Worm (Caenorhabditis elegans) whole organism, L1 larva: ENCODE data around the gene zip-12.

Source experiments
- C04F5.9 ChIP-seq: sonication (generic microtip); optimal IDR thresholded peaks from 2 replicates; lab custom pipeline; 2016; ENCODE audit warnings: missing genetic modification characterization, missing compliant biosample characterization
- C34B4.2 ChIP-seq: sonication (generic microtip); optimal IDR thresholded peaks from 2 replicates; lab custom pipeline; 2017; ENCODE audit warnings: mild to moderate bottlenecking, missing genetic modification characterization, missing compliant biosample characterization
- F16B12.6 ChIP-seq: fragments of 150-350 bp; optimal IDR thresholded peaks from 2 replicates; lab custom pipeline; 2014; ENCODE audit warnings: missing biosample characterization, missing genetic modification characterization
- Y116A8C.19 ChIP-seq: sonication (generic microtip); optimal IDR thresholded peaks from 2 replicates; lab custom pipeline; 2016; ENCODE audit warnings: missing compliant biosample characterization, missing genetic modification characterization, borderline replicate concordance
- aha-1 ChIP-seq: fragments of 150-350 bp; optimal IDR thresholded peaks from 2 replicates; lab custom pipeline; 2014; ENCODE audit warnings: missing biosample characterization, missing genetic modification characterization
- aly-2 ChIP-seq: fragments of 150-350 bp; optimal IDR thresholded peaks from 2 replicates; lab custom pipeline; 2014; ENCODE audit warnings: missing biosample characterization, missing genetic modification characterization
- ama-1 ChIP-seq: fragments of 150-350 bp; optimal IDR thresholded peaks from 2 replicates; lab custom pipeline; 2014
- blmp-1 ChIP-seq: fragments of 150-350 bp; optimal IDR thresholded peaks from 2 replicates; lab custom pipeline; 2014; ENCODE audit warnings: missing biosample characterization, missing genetic modification characterization
- ceh-82 ChIP-seq, 3 experiments: fragments of 150-350 bp in 1 of 3; sonication (generic microtip) in 2 of 3; optimal IDR thresholded peaks; 2 replicates each; lab custom pipeline; 2014 to 2017; ENCODE audit warnings: missing biosample characterization in 3 of 3, missing genetic modification characterization in 3 of 3
- ceh-88 ChIP-seq: fragments of 200-800 bp; sonication (Bioruptor generic); IDR thresholded peaks from 2 replicates; pipeline ENCODE4 v1.3.6; 2022; ENCODE audit warnings: missing genetic modification characterization, missing compliant biosample characterization
- ceh-90 ChIP-seq: sonication (generic microtip); optimal IDR thresholded peaks from 2 replicates; lab custom pipeline; 2016; ENCODE audit warnings: missing genetic modification characterization, missing compliant biosample characterization
- dpl-1 ChIP-seq, 3 experiments: fragments of 150-350 bp in 2 of 3; sonication (generic microtip) in 1 of 3; optimal IDR thresholded peaks; 2 replicates each; lab custom pipeline; 2014 to 2017; ENCODE audit warnings: missing biosample characterization in 3 of 3, missing genetic modification characterization in 3 of 3, missing genetic modification reagents in 3 of 3
- dsc-1 ChIP-seq: sonication (generic microtip); optimal IDR thresholded peaks from 2 replicates; lab custom pipeline; 2016; ENCODE audit warnings: mild to moderate bottlenecking, missing genetic modification characterization, missing compliant biosample characterization
- efl-1 ChIP-seq, 4 experiments: fragments of 150-350 bp; optimal IDR thresholded peaks in 3 of 4; peaks in 1 of 4; 1 replicate in 1 of 4; 2 replicates in 3 of 4; lab custom pipeline; 2014; ENCODE audit warnings: missing biosample characterization in 2 of 4, missing genetic modification characterization in 2 of 4, missing genetic modification reagents in 2 of 4
- efl-3 ChIP-seq: fragments of 200-800 bp; sonication (Bioruptor generic); optimal IDR thresholded peaks from 2 replicates; lab custom pipeline; 2018; ENCODE audit warnings: mild to moderate bottlenecking, missing genetic modification characterization, missing compliant biosample characterization
- elt-2 ChIP-seq: sonication (generic microtip); optimal IDR thresholded peaks from 2 replicates; lab custom pipeline; 2016; ENCODE audit warnings: missing genetic modification characterization, mild to moderate bottlenecking, inconsistent platforms, missing compliant biosample characterization, missing genetic modification reagents
- elt-3 ChIP-seq, 6 experiments: fragments of 150-350 bp in 1 of 6; sonication (generic microtip); optimal IDR thresholded peaks; 2 replicates each; lab custom pipeline; 2017 to 2018; ENCODE audit warnings: missing biosample characterization in 6 of 6, missing genetic modification characterization in 6 of 6, inconsistent platforms in 1 of 6
- fkh-10 ChIP-seq: sonication (generic microtip); optimal IDR thresholded peaks from 2 replicates; lab custom pipeline; 2017; ENCODE audit warnings: missing biosample characterization, missing genetic modification reagents, missing genetic modification characterization
- fkh-8 ChIP-seq: sonication (generic microtip); optimal IDR thresholded peaks from 2 replicates; lab custom pipeline; 2016; ENCODE audit warnings: mild to moderate bottlenecking, missing genetic modification characterization, missing compliant biosample characterization
- fos-1 ChIP-seq: fragments of 150-350 bp; optimal IDR thresholded peaks from 2 replicates; lab custom pipeline; 2014; ENCODE audit warnings: missing biosample characterization, missing genetic modification characterization
- hlh-4 ChIP-seq: sonication (generic microtip); optimal IDR thresholded peaks from 2 replicates; lab custom pipeline; 2016; ENCODE audit warnings: mild to moderate bottlenecking, missing genetic modification characterization, missing compliant biosample characterization
- irx-1 ChIP-seq: sonication (generic microtip); optimal IDR thresholded peaks from 2 replicates; lab custom pipeline; 2016; ENCODE audit warnings: missing genetic modification characterization, missing compliant biosample characterization
- isw-1 ChIP-seq: fragments of 200-800 bp; sonication (Bioruptor generic); IDR thresholded peaks from 2 replicates; pipeline ENCODE4 v1.3.6; 2022; ENCODE audit warnings: missing genetic modification characterization, missing compliant biosample characterization
- jun-1 ChIP-seq: fragments of 150-350 bp; optimal IDR thresholded peaks from 2 replicates; lab custom pipeline; 2014; ENCODE audit warnings: missing biosample characterization, missing genetic modification reagents, missing genetic modification characterization
- lin-13 ChIP-seq: fragments of 150-350 bp; optimal IDR thresholded peaks from 2 replicates; lab custom pipeline; 2014; ENCODE audit warnings: missing biosample characterization, missing genetic modification reagents, missing genetic modification characterization
- lin-35 ChIP-seq, 2 experiments: fragments of 150-350 bp; optimal IDR thresholded peaks; 2 replicates each; lab custom pipeline; 2014; ENCODE audit warnings: missing biosample characterization in 2 of 2, missing genetic modification characterization in 2 of 2, missing genetic modification reagents in 2 of 2
- lin-39 ChIP-seq: fragments of 150-350 bp; optimal IDR thresholded peaks from 2 replicates; lab custom pipeline; 2014; ENCODE audit warnings: missing biosample characterization, missing genetic modification reagents, missing genetic modification characterization
- lsy-2 ChIP-seq, 2 experiments: fragments of 150-350 bp; optimal IDR thresholded peaks; 2 replicates each; lab custom pipeline; 2014; ENCODE audit warnings: missing biosample characterization in 2 of 2, missing genetic modification characterization in 2 of 2
- mab-9 ChIP-seq: fragments of 200-800 bp; sonication (Bioruptor generic); IDR thresholded peaks from 2 replicates; pipeline ENCODE4 v1.3.6; 2022; ENCODE audit warnings: missing genetic modification reagents, missing genetic modification characterization, missing compliant biosample characterization
- mdl-1 ChIP-seq, 2 experiments: fragments of 150-350 bp; optimal IDR thresholded peaks; 2 replicates each; lab custom pipeline; 2014 to 2017; ENCODE audit warnings: missing biosample characterization in 2 of 2, missing genetic modification characterization in 2 of 2, inconsistent platforms in 1 of 2
- nhr-19 ChIP-seq: fragments of 200-800 bp; sonication (Bioruptor generic); conservative IDR thresholded peaks from 2 replicates; pipeline ENCODE4 v1.3.6; 2022; ENCODE audit warnings: missing genetic modification characterization, missing compliant biosample characterization
- nhr-28 ChIP-seq: fragments of 150-350 bp; optimal IDR thresholded peaks from 2 replicates; lab custom pipeline; 2014; ENCODE audit warnings: missing biosample characterization, missing genetic modification characterization
- nhr-47 ChIP-seq: sonication (generic microtip); optimal IDR thresholded peaks from 2 replicates; lab custom pipeline; 2016; ENCODE audit warnings: mild to moderate bottlenecking, missing genetic modification characterization, moderate library complexity, missing compliant biosample characterization
- nhr-85 ChIP-seq: sonication (generic microtip); peaks from one replicate; lab custom pipeline; 2016; ENCODE audit warnings: missing genetic modification characterization, inconsistent platforms, missing compliant biosample characterization
- nhr-90 ChIP-seq: sonication (generic microtip); optimal IDR thresholded peaks from 2 replicates; lab custom pipeline; 2016; ENCODE audit warnings: mild to moderate bottlenecking, missing genetic modification characterization, missing compliant biosample characterization; ENCODE audit not compliant: poor library complexity
- pax-3 ChIP-seq: fragments of 200-800 bp; sonication (Bioruptor generic); optimal IDR thresholded peaks from 2 replicates; lab custom pipeline; 2018; ENCODE audit warnings: mild to moderate bottlenecking, missing genetic modification characterization, moderate library complexity, missing compliant biosample characterization
- pqm-1 ChIP-seq: sonication (generic microtip); optimal IDR thresholded peaks from 3 replicates; lab custom pipeline; 2017; ENCODE audit warnings: missing biosample characterization, missing genetic modification characterization
- skn-1 ChIP-seq: fragments of 150-350 bp; optimal IDR thresholded peaks from 2 replicates; lab custom pipeline; 2014; ENCODE audit warnings: missing biosample characterization, missing genetic modification characterization
- snpc-4 ChIP-seq: fragments of 150-350 bp; optimal IDR thresholded peaks from 2 replicates; lab custom pipeline; 2014; ENCODE audit warnings: missing biosample characterization, missing genetic modification characterization
- snu-23 ChIP-seq: sonication (generic microtip); optimal IDR thresholded peaks from 2 replicates; lab custom pipeline; 2016; ENCODE audit warnings: missing genetic modification characterization, missing compliant biosample characterization
- sox-4 ChIP-seq: sonication (generic microtip); optimal IDR thresholded peaks from 2 replicates; lab custom pipeline; 2016; ENCODE audit warnings: missing genetic modification characterization, missing compliant biosample characterization
- tbx-2 ChIP-seq: sonication (generic microtip); optimal IDR thresholded peaks from 2 replicates; lab custom pipeline; 2016; ENCODE audit warnings: missing genetic modification characterization, missing compliant biosample characterization
- unc-130 ChIP-seq: fragments of 150-350 bp; optimal IDR thresholded peaks from 2 replicates; lab custom pipeline; 2017; ENCODE audit warnings: missing biosample characterization, missing genetic modification characterization, inconsistent platforms
- unc-30 ChIP-seq: sonication (generic microtip); optimal IDR thresholded peaks from 2 replicates; lab custom pipeline; 2017; ENCODE audit warnings: missing biosample characterization, missing genetic modification characterization
- unc-86 ChIP-seq: sonication (generic microtip); optimal IDR thresholded peaks from 2 replicates; lab custom pipeline; 2016; ENCODE audit warnings: missing genetic modification characterization, missing compliant biosample characterization
- zag-1 ChIP-seq: fragments of 150-350 bp; optimal IDR thresholded peaks from 2 replicates; lab custom pipeline; 2014; ENCODE audit warnings: missing biosample characterization, missing genetic modification characterization
- ztf-11 ChIP-seq, 2 experiments: sonication (generic microtip); optimal IDR thresholded peaks; 2 replicates each; lab custom pipeline; 2016 to 2017; ENCODE audit warnings: missing genetic modification characterization in 2 of 2, missing biosample characterization in 1 of 2, missing compliant biosample characterization in 1 of 2
- ztf-4 ChIP-seq: fragments of 150-350 bp; optimal IDR thresholded peaks from 2 replicates; lab custom pipeline; 2014; ENCODE audit warnings: missing biosample characterization, missing genetic modification characterization

Gene zip-12

DNA sequence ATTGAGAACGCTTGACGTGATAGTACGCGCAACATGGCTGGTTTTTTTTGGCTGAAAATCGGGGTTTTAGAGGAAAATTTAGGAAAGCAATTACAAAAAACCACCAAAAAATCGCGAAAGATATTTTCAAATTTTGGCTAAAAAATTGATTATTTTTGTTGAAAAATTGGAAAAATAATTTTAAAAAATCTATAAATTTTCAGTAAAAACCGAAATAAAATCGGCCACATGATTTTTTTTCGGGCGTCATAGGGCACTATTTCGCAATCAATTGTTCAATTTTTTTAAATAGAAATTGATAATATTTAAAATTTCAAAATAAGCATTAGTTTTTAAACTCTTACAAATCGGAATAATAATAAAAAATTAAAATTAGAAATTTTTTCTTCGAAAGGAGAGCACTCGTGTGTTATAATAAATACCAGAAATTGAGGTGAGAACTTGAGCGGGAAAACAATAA lies 46.1 kb downstream of the zip-12 start, which contains the start of gene glrx-5:
TSS of gene glrx-5 (minus strand) at position 51 of the 460 bp plus-strand sequence.
- TF ChIP-seq snu-23 (GFP tag; lab: Kevin White, UChicago) (no peak), blmp-1 (tag; lab: Kevin White, UChicago) (no peak), Y116A8C.19 (no peak), F16B12.6 (tag; lab: Kevin White, UChicago) (no peak), dpl-1 (GFP tag; optimal IDR thresholded peaks at IDR 0.05; lab: Kevin White, UChicago) (no peak), tbx-2 (tag; lab: Kevin White, UChicago) (no peak), elt-3 (tag; optimal IDR thresholded peaks at IDR 0.05; lab: Kevin White, UChicago) (no peak), mdl-1 (tag; optimal IDR thresholded peaks at IDR 0.05; lab: Kevin White, UChicago) (no peak), efl-3 (GFP tag; lab: Kevin White, UChicago) (no peak), pqm-1 (tag; lab: Kevin White, UChicago) (no peak), efl-1 (optimal IDR thresholded peaks at IDR 0.05; lab: Kevin White, UChicago) (no peak), efl-1 (GFP tag; optimal IDR thresholded peaks at IDR 0.05 in 1 of 2; lab: Kevin White, UChicago) (no peak), nhr-28 (tag; lab: Kevin White, UChicago) (no peak), nhr-85 (tag; lab: Kevin White, UChicago) (no peak), unc-130 (no peak), ceh-82 (tag; optimal IDR thresholded peaks at IDR 0.05; lab: Kevin White, UChicago) (no peak), ztf-4 (tag; lab: Kevin White, UChicago) (no peak), dsc-1 (tag; lab: Kevin White, UChicago) (no peak)
- TF ChIP-seq, all 84 proteins: peak for 0

DNA sequence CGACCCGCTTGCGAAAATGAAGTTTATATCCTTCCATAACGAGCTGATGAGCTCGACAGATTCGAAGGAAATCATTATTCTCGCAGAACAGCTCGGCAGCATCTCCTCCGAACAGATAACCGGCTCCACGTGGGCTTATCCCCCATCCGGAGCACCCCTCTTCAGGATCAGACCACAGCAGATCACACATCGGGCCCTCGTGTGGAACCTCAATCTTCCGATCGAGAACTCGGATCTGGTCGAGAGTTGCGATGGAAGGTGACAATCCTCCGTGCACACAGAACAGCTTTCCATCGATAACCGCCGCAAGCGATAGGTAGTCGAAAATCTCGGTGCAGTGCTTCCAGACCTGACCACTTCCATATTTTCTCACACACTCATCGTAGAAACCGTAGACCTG lies 47.9 kb downstream of the zip-12 start:
- no peak for TF ChIP-seq aly-2 (tag; lab: Kevin White, UChicago)
- no peak for TF ChIP-seq F16B12.6 (tag; lab: Kevin White, UChicago)
- TF ChIP-seq ceh-88 (GFP tag; lab: Robert Waterston, UW), result no peak
- TF ChIP-seq hlh-4 (tag; lab: Kevin White, UChicago), result no peak
- no peak for TF ChIP-seq lin-39
- no peak for TF ChIP-seq pax-3 (tag; lab: Kevin White, UChicago)
- no peak for TF ChIP-seq dsc-1 (tag; lab: Kevin White, UChicago)
- no peak for TF ChIP-seq fkh-8 (tag; lab: Kevin White, UChicago)
- TF ChIP-seq irx-1 (tag; lab: Kevin White, UChicago), result no peak
- no peak for TF ChIP-seq fkh-10 (GFP tag; lab: Kevin White, UChicago)
- TF ChIP-seq mab-9 (GFP tag; lab: Robert Waterston, UW), result no peak
- TF ChIP-seq ztf-11 (tag; optimal IDR thresholded peaks at IDR 0.05; lab: Kevin White, UChicago), result no peak
- no peak for TF ChIP-seq dpl-1 (GFP tag; optimal IDR thresholded peaks at IDR 0.05; lab: Kevin White, UChicago)
- TF ChIP-seq C34B4.2, result no peak
- TF ChIP-seq nhr-47 (tag; lab: Kevin White, UChicago), result no peak
- TF ChIP-seq sox-4 (tag; lab: Kevin White, UChicago), result no peak
- no peak for TF ChIP-seq isw-1 (GFP tag; lab: Robert Waterston, UW)
- TF ChIP-seq snpc-4 (tag; lab: Kevin White, UChicago), result no peak
- no peak for TF ChIP-seq aha-1

DNA sequence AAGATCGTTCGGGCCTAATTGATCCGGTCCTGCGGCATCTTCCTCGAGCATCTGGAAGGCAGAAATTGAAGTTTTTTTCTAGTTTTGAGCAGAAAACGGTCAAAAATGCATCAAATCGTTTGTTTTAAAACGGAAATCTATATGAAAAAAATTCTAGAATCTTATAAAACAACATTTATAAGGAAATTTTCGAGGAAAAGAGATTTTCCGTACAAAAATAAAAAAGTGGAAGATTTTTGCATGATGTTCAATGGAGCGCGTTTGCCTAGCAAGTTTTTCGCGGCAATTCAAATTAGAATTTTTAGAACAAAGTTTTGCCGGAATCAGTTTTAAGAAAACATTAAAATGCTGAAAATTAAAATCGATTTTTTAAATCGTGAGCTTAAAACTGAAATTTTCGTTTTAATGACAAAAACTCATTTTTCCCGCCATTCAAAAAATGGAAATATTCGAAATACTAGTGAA lies 49.5 kb downstream of the zip-12 start, which contains the start of gene pph-4.2:
TSS of gene pph-4.2 (minus strand) at position 51 of the 465 bp plus-strand sequence.
- TF ChIP-seq unc-86, result no peak
- TF ChIP-seq blmp-1 (tag; lab: Kevin White, UChicago), result peak; percentile 25
- TF ChIP-seq ama-1 (lab: Kevin White, UChicago), result no peak
- TF ChIP-seq dpl-1 (GFP tag; optimal IDR thresholded peaks at IDR 0.05; lab: Kevin White, UChicago), result peak; percentile 88 to 94 (median 91)
- TF ChIP-seq lin-35 (GFP tag; optimal IDR thresholded peaks at IDR 0.05; lab: Kevin White, UChicago), result peak; percentile 93 to 96
- no peak for TF ChIP-seq aha-1
- no peak for TF ChIP-seq ceh-90 (tag; lab: Kevin White, UChicago)
- no peak for TF ChIP-seq efl-3 (GFP tag; lab: Kevin White, UChicago)
- peak; percentile 8 for TF ChIP-seq nhr-90 (tag; lab: Kevin White, UChicago)
- no peak for TF ChIP-seq unc-30
- TF ChIP-seq zag-1 (tag; lab: Kevin White, UChicago), result no peak
- peak; percentile 15 for TF ChIP-seq dsc-1 (tag; lab: Kevin White, UChicago)
- no peak for TF ChIP-seq nhr-19 (GFP tag; lab: Robert Waterston, UW)
- no peak for TF ChIP-seq C04F5.9 (tag; lab: Kevin White, UChicago)
- no peak for TF ChIP-seq fos-1 (tag; lab: Kevin White, UChicago)
- peak; percentile 62 for TF ChIP-seq skn-1
- no peak for TF ChIP-seq ztf-4 (tag; lab: Kevin White, UChicago)
- TF ChIP-seq elt-2 (tag; lab: Kevin White, UChicago), result no peak
- TF ChIP-seq ceh-88 (GFP tag; lab: Robert Waterston, UW), result no peak
- TF ChIP-seq ceh-82 (tag; optimal IDR thresholded peaks at IDR 0.05; lab: Kevin White, UChicago), result peak in 1 of 3 experiments; percentile 49
- TF ChIP-seq unc-130, result no peak
- peak; percentile 56 for TF ChIP-seq F16B12.6 (tag; lab: Kevin White, UChicago)
- TF ChIP-seq jun-1, result no peak
- peak; percentile 21 for TF ChIP-seq lin-13 (GFP tag; lab: Kevin White, UChicago)
- TF ChIP-seq tbx-2 (tag; lab: Kevin White, UChicago), result peak; percentile 46
- peak; percentile 48 for TF ChIP-seq snu-23 (GFP tag; lab: Kevin White, UChicago)
- TF ChIP-seq lsy-2 (tag; optimal IDR thresholded peaks at IDR 0.05; lab: Kevin White, UChicago), result peak; percentile 58 to 78
